Fruit fly (Drosophila melanogaster): ENCODE data around the gene CG34267.
A peak's percentile ranks its signal among the peaks of the same experiment; 100 is the strongest.

The CG34267 gene

DNA sequence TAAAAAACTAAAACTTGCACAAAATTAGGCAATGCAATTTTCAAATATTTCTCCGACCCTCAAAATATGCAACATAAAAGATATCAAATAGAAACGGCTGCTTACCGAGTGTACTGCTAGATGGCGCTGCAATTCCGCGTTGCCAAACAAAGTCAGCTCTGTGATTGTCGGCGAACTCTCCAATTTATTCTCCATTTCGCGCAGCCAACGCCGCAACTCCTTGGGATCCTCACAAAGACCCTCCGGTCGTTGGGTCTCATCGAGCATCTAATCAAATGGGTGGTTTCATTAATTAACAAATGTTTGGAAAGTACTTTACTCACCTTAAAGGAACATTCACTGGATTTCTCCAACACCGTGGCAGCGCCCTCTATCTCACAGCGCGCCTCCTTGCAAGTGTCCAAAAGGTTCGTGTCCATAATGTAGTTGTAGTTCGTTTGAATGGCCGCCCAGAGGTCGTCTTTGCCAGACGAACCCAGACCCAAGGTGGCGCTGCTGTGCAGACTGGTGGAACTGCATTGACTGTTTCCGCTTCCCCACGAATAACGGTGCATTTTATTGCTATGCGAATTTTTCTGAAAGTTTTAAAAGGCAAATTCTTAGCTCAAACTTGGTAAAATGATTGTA is 5.6 kb upstream of the CG34267 start (continued):
- peak; percentile 77 for TF ChIP-seq CG11902 (GFP tag; optimal IDR thresholded peaks at IDR 0.05)
- TF ChIP-seq net (GFP tag; optimal IDR thresholded peaks at IDR 0.05), result peak; percentile 50
- no peak for TF ChIP-seq CG8119 (GFP tag; IDR thresholded peaks at IDR 0.05)
- peak; percentile 43 for TF ChIP-seq Sox15 (GFP tag; optimal IDR thresholded peaks at IDR 0.05)
- no peak for TF ChIP-seq CG11762 (GFP tag; optimal IDR thresholded peaks at IDR 0.05; ENCODE audit: insufficient read depth)
- peak; percentile 3 to 65 for TF ChIP-seq salr (GFP tag; optimal IDR thresholded peaks at IDR 0.05)
- peak; percentile 26 for TF ChIP-seq CG8319 (GFP tag; optimal IDR thresholded peaks at IDR 0.05)
- TF ChIP-seq CG8632 (GFP tag; optimal IDR thresholded peaks at IDR 0.05), result peak; percentile 34
- TF ChIP-seq Smox (GFP tag; optimal IDR thresholded peaks at IDR 0.05), result no peak

DNA sequence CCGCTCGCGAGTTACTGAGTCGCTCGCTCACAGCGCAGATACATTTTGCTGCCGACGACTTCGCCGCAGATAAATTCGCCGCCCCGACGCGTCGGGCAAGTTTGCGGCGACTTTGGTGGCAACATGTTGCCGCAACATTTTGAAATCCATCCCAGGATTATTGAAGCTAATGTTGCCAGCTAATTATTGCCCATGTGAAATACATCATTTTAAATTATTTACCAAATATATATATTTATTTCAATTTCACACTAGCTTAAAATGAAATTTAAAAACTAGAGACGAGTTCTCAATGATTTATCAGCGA is 9.5 kb downstream of the CG34267 start:
- TF ChIP-seq CG8119 (GFP tag; IDR thresholded peaks at IDR 0.05) (peak; percentile 33; the same call in 1 of the 3 replicates), dsx (GFP tag; optimal IDR thresholded peaks at IDR 0.05; ENCODE audit: poor library complexity, severe bottlenecking) (no peak), CG6854 (GFP tag; optimal IDR thresholded peaks at IDR 0.05) (peak; percentile 16)

DNA sequence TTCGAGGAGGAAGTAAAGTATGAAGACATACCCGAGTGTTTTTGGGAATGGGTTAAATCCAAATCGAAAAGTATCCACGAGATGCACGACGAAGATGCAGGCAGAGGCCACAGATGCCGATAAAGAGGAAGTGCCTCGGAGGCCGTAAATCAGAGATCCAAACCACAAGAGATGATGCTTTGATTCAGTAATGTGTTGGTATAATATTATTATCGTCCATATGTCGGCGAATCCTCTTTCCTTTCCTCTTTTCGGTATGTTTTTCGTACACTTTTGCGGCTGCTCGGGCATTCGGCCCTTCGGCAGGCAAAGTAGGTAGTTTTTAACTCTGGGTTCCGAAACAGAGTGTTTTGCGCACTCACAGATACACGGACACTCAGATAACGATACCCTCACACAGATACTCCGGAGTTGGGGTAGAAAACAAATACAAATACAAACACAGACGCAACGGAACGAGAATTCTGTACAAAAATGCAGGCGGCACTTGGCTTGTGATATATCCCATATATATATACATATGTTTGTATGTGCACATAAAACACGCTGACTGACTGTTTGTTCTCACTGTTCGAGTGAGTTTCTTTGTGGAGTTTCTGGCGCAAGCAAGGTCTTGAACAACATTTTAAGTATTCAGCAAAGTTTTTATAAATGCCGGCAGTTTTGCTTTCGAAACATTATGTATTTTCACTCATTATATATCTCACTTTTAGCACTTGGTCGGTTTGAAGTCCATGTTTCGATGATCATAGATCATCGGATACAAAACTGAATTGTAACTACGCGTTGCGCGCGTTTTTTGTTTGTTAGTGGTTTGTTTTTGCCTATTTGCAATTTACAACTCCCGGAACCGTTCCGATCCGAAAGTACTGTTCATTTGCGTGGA is 10.1 kb downstream of the CG34267 start:
- TF ChIP-seq Eip75B (GFP tag; optimal IDR thresholded peaks at IDR 0.05), result peak; percentile 9
- no peak for TF ChIP-seq acj6 (GFP tag; optimal IDR thresholded peaks at IDR 0.05)
- TF ChIP-seq Sox14 (GFP tag; optimal IDR thresholded peaks at IDR 0.05), result no peak
- peak; percentile 56 for TF ChIP-seq Eip93F (GFP tag; optimal IDR thresholded peaks at IDR 0.05)
- no peak for TF ChIP-seq CG8319 (GFP tag; optimal IDR thresholded peaks at IDR 0.05)
- TF ChIP-seq CG1621 (tag; optimal IDR thresholded peaks at IDR 0.05), result no peak
- no peak; the same call in 2 of the 3 replicates for TF ChIP-seq CG8119 (GFP tag; IDR thresholded peaks at IDR 0.05)
- TF ChIP-seq CG8632 (GFP tag; optimal IDR thresholded peaks at IDR 0.05), result no peak
- no peak for TF ChIP-seq Hr4 (GFP tag; optimal IDR thresholded peaks at IDR 0.05)
- no peak for TF ChIP-seq CG10631 (GFP tag; optimal IDR thresholded peaks at IDR 0.05)
- no peak for TF ChIP-seq net (GFP tag; optimal IDR thresholded peaks at IDR 0.05)
- TF ChIP-seq ss (GFP tag; optimal IDR thresholded peaks at IDR 0.05), result peak; percentile 2 to 45
- TF ChIP-seq CG6808 (GFP tag; optimal IDR thresholded peaks at IDR 0.05), result peak; percentile 17
- no peak for TF ChIP-seq Smox (GFP tag; optimal IDR thresholded peaks at IDR 0.05)
- TF ChIP-seq CG9139 (GFP tag; optimal IDR thresholded peaks at IDR 0.05), result no peak
- no peak for TF ChIP-seq CG11762 (GFP tag; optimal IDR thresholded peaks at IDR 0.05; ENCODE audit: insufficient read depth)
- no peak for TF ChIP-seq dac (GFP tag; optimal IDR thresholded peaks at IDR 0.05)
- TF ChIP-seq Sox102F (GFP tag; optimal IDR thresholded peaks at IDR 0.05), result no peak
- TF ChIP-seq CG10669 (GFP tag; optimal IDR thresholded peaks at IDR 0.05), result no peak
- peak; percentile 22 for TF ChIP-seq CG3032 (tag; optimal IDR thresholded peaks at IDR 0.05)
- no peak for TF ChIP-seq Blimp-1 (GFP tag; optimal IDR thresholded peaks at IDR 0.05)
- peak; percentile 82 for TF ChIP-seq fkh (GFP tag; optimal IDR thresholded peaks at IDR 0.05)
- no peak for TF ChIP-seq CG6792 (GFP tag; optimal IDR thresholded peaks at IDR 0.05)
- no peak for TF ChIP-seq achi (GFP tag; optimal IDR thresholded peaks at IDR 0.05)
- peak; percentile 28; the same call in 1 of the 2 replicates for TF ChIP-seq CG15336 (GFP tag; IDR thresholded peaks at IDR 0.05)
- TF ChIP-seq topi (GFP tag; optimal IDR thresholded peaks at IDR 0.05), result no peak
- no peak for TF ChIP-seq CG3919 (GFP tag; optimal IDR thresholded peaks at IDR 0.05)
- peak; percentile 23 for TF ChIP-seq Met (GFP tag; optimal IDR thresholded peaks at IDR 0.05)
- TF ChIP-seq CG6276 (GFP tag; optimal IDR thresholded peaks at IDR 0.05), result peak; percentile 7
- TF ChIP-seq vri (GFP tag; optimal IDR thresholded peaks at IDR 0.05), result peak; percentile 1
- TF ChIP-seq Gug (GFP tag; IDR thresholded peaks at IDR 0.05), result no peak
- TF ChIP-seq Eip78C (GFP tag), result peak; percentile 65
- no peak for TF ChIP-seq OdsH (GFP tag; optimal IDR thresholded peaks at IDR 0.05)
- TF ChIP-seq fd85E (GFP tag; optimal IDR thresholded peaks at IDR 0.05), result no peak
- no peak for TF ChIP-seq cyc (GFP tag; optimal IDR thresholded peaks at IDR 0.05)
- no peak for TF ChIP-seq CG32006 (GFP tag; optimal IDR thresholded peaks at IDR 0.05)
- TF ChIP-seq dsx (GFP tag; optimal IDR thresholded peaks at IDR 0.05; ENCODE audit: poor library complexity, severe bottlenecking), result peak; percentile 21
- no peak for TF ChIP-seq Hr38 (GFP tag; optimal IDR thresholded peaks at IDR 0.05)
- no peak for TF ChIP-seq salr (GFP tag; optimal IDR thresholded peaks at IDR 0.05)
- TF ChIP-seq CG6854 (GFP tag; optimal IDR thresholded peaks at IDR 0.05), result peak; percentile 9
- TF ChIP-seq CG4318 (GFP tag; optimal IDR thresholded peaks at IDR 0.05), result no peak
- TF ChIP-seq CG11902 (GFP tag; optimal IDR thresholded peaks at IDR 0.05), result no peak

Measured in whole organism, prepupa.